Worm (Caenorhabditis elegans) whole organism, midembryonic: ENCODE measurements around the gene lmp-2.

Experiments
- flt-1 ChIP-seq: fragments of 200-800 bp; sonication (Bioruptor generic); IDR thresholded peaks from 2 replicates; pipeline ENCODE4 v1.3.6; 2022; ENCODE audit warnings: missing genetic modification characterization, missing compliant biosample characterization
- klf-2 ChIP-seq: fragments of 200-800 bp; sonication (Bioruptor generic); conservative IDR thresholded peaks from 2 replicates; pipeline ENCODE4 v1.3.6; 2022; ENCODE audit warnings: missing genetic modification reagents, missing genetic modification characterization, missing compliant biosample characterization
- med-1 ChIP-seq: sonication (generic microtip); optimal IDR thresholded peaks from 2 replicates; lab custom pipeline; 2017; ENCODE audit warnings: missing genetic modification characterization, mild to moderate bottlenecking, missing compliant biosample characterization, antibody characterized with exemption, missing genetic modification reagents; ENCODE audit not compliant: insufficient read depth
- tab-1 ChIP-seq: fragments of 200-800 bp; sonication (Bioruptor generic); IDR thresholded peaks from 2 replicates; pipeline ENCODE4 v1.3.6; 2022; ENCODE audit warnings: missing genetic modification characterization, missing compliant biosample characterization

ce11 chrX:1148438-1148837 is 23.0 kb downstream of the lmp-2 start, which contains the start of the genes R193.2 and R193.6:
- TF ChIP-seq tab-1 (GFP tag; lab: Robert Waterston, UW) (no peak), med-1 (GFP tag; lab: Kevin White, UChicago) (no peak), flt-1 (GFP tag; lab: Robert Waterston, UW) (no peak), klf-2 (GFP tag; lab: Robert Waterston, UW) (no peak)
